Fruit fly (Drosophila melanogaster): ENCODE measurements around the gene unc.

The unc gene

dm6 chrX:21073641-21074328 is 42.9 kb downstream of the unc start:
- TF ChIP-seq ttk (optimal IDR thresholded peaks at IDR 0.05) (no peak), Sin3A (optimal IDR thresholded peaks at IDR 0.05) (no peak), insv (optimal IDR thresholded peaks at IDR 0.05) (no peak), h (optimal IDR thresholded peaks at IDR 0.05) (no peak), psq (optimal IDR thresholded peaks at IDR 0.05) (no peak), Myc (optimal IDR thresholded peaks at IDR 0.05) (no peak)

DNA sequence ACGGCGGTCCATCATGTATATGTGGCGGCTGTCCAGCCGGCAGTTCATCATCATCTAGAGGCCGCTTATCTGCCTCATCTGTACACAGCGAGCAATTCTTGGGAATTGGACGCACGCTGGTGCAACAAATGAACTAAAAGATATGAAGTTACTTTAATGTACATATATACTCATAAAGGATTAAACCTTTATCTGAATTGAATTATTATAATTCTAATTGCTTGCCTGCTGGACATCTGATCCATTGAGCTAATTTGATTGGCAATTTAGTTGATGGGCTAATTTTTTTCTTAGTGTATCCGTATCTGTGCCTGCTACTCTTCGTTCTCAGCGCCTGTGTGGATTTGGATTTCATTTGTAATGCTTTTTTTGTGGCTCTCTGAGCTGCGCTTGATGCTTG is 43.8 kb downstream of the unc start:
- TF ChIP-seq ttk (optimal IDR thresholded peaks at IDR 0.05) (no peak), h (optimal IDR thresholded peaks at IDR 0.05) (no peak), Myc (optimal IDR thresholded peaks at IDR 0.05) (no peak), insv (optimal IDR thresholded peaks at IDR 0.05) (no peak)

- TF ChIP-seq psq (optimal IDR thresholded peaks at IDR 0.05): no peak
- TF ChIP-seq Myc (optimal IDR thresholded peaks at IDR 0.05): no peak
- no peak for TF ChIP-seq ttk (optimal IDR thresholded peaks at IDR 0.05)
- no peak for TF ChIP-seq h (optimal IDR thresholded peaks at IDR 0.05)
- TF ChIP-seq insv (optimal IDR thresholded peaks at IDR 0.05): no peak
- no peak for TF ChIP-seq Sin3A (optimal IDR thresholded peaks at IDR 0.05)
Observed at dm6 chrX:21071693-21072357, 44.9 kb downstream of the unc start.

dm6 chrX:21067908-21068307 is 48.8 kb downstream of the unc start:
- TF ChIP-seq ttk (optimal IDR thresholded peaks at IDR 0.05): no peak
- no peak for TF ChIP-seq h (optimal IDR thresholded peaks at IDR 0.05)
- no peak for TF ChIP-seq Sin3A (optimal IDR thresholded peaks at IDR 0.05)
- no peak for TF ChIP-seq insv (optimal IDR thresholded peaks at IDR 0.05)
- no peak for TF ChIP-seq psq (optimal IDR thresholded peaks at IDR 0.05)
- TF ChIP-seq Myc (optimal IDR thresholded peaks at IDR 0.05): no peak

DNA sequence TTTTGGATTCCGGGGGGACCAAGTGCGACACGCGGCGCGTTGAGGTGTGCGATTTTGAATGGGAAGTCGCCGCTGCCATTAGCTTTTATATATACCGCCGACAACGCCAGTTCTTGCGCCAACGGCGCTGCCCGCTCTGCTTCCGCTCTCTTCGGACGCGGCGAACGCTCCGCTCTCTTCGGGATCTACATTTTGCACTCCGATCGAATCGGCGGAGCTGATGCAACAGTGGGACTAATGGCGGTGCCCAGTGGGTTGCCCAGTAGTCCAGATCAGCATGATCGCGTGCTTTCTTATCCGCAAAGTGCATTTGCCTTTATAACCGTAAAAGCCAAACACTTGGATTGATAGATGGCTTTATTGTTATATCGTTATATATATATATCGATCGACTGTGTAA is 49.2 kb downstream of the unc start, which contains the start of gene CG32512:
CG32512 (minus strand) TSS at position 67 of the 400 bp plus-strand sequence.
- no peak for TF ChIP-seq h (optimal IDR thresholded peaks at IDR 0.05)
- TF ChIP-seq psq (optimal IDR thresholded peaks at IDR 0.05): no peak
- TF ChIP-seq Sin3A (optimal IDR thresholded peaks at IDR 0.05): no peak
- TF ChIP-seq insv (optimal IDR thresholded peaks at IDR 0.05): no peak
- no peak for TF ChIP-seq ttk (optimal IDR thresholded peaks at IDR 0.05)
- no peak for TF ChIP-seq Myc (optimal IDR thresholded peaks at IDR 0.05)

DNA sequence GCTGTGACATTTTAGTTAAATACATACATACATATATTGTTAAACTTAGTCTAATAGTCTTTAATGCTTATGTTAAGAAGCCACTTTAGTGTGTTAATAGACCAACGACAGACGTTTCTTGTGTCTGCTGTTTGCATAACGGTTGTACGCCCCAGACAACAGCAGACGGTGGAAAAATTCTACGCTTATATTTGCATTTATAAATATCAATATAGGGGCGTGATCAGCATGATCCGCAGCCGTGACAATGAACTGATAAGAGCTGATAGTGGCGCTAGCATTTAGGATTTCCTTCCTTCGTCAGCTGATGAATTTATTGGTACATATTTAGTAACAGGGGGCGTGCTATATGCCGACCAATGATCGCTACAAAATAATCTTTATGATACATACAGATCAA is 50.9 kb downstream of the unc start:
- no peak for TF ChIP-seq insv (optimal IDR thresholded peaks at IDR 0.05)
- no peak for TF ChIP-seq h (optimal IDR thresholded peaks at IDR 0.05)
- TF ChIP-seq Sin3A (optimal IDR thresholded peaks at IDR 0.05): no peak
- TF ChIP-seq psq (optimal IDR thresholded peaks at IDR 0.05): no peak
- no peak for TF ChIP-seq Myc (optimal IDR thresholded peaks at IDR 0.05)
- no peak for TF ChIP-seq ttk (optimal IDR thresholded peaks at IDR 0.05)

dm6 chrX:21064927-21065326 is 51.8 kb downstream of the unc start:
- TF ChIP-seq Sin3A (optimal IDR thresholded peaks at IDR 0.05) (no peak), h (optimal IDR thresholded peaks at IDR 0.05) (no peak), ttk (optimal IDR thresholded peaks at IDR 0.05) (no peak), insv (optimal IDR thresholded peaks at IDR 0.05) (no peak), Myc (optimal IDR thresholded peaks at IDR 0.05) (no peak), psq (optimal IDR thresholded peaks at IDR 0.05) (no peak)

All from Kc167 (cell line).